Worm (Caenorhabditis elegans): Measurements from ENCODE around the gene C02D5.4.

- no peak for TF ChIP-seq lin-39 (tag; optimal IDR thresholded peaks at IDR 0.05)
- TF ChIP-seq ama-1 (optimal IDR thresholded peaks at IDR 0.05), result no peak
- TF ChIP-seq lin-13 (GFP tag; optimal IDR thresholded peaks at IDR 0.05), result no peak
- no peak for TF ChIP-seq zag-1 (tag; optimal IDR thresholded peaks at IDR 0.05)
- TF ChIP-seq peb-1 (tag; optimal IDR thresholded peaks at IDR 0.05), result no peak
Measured at ce11 chrIII:8564372-8564771, 12.4 kb downstream of the C02D5.4 start.

Measured in whole organism, L2 larva.